Fruit fly (Drosophila melanogaster): ENCODE data around the gene tey.

The tey gene

DNA sequence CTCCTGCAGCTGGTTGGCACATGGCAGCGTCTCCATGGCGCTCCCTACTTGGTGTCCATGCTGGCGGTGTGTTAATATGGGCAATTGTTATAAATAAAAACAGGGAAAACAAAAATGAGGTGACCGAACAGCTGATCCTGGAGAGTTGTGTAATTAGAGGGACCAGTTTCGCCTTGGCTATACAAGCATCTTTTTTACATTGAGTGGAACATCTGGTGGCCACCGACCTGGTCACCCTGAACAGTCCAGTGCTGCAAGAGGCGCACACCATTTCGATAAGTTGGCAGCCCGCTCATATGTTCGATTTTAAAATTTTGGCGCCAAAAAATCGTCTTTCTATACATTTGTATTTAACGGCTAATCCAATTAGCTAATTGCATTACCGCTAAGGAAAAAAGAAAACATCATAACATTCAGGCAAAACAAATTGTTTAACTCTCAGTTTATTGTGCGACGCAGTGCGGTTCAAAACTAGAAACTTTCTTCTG, 23.3 kb upstream of the tey start, which contains the start of the genes CG8765 and Gbeta76C (continued):
- TF ChIP-seq CG5180 (GFP tag; optimal IDR thresholded peaks at IDR 0.05) (no peak), ewg (GFP tag; optimal IDR thresholded peaks at IDR 0.05) (no peak), NfI (GFP tag; optimal IDR thresholded peaks at IDR 0.05) (peak; percentile 21), CG12942 (GFP tag; optimal IDR thresholded peaks at IDR 0.05) (peak; percentile 24), abd-A (tag; optimal IDR thresholded peaks at IDR 0.05) (no peak), CG10565 (GFP tag; optimal IDR thresholded peaks at IDR 0.05) (no peak), CG2120 (GFP tag; optimal IDR thresholded peaks at IDR 0.05) (peak; percentile 71), Doc3 (GFP tag; IDR thresholded peaks at IDR 0.05; ENCODE audit: partially characterized antibody) (no peak), CG15073 (GFP tag; optimal IDR thresholded peaks at IDR 0.05) (no peak), CG17361 (GFP tag; IDR thresholded peaks at IDR 0.05) (peak; percentile 29; the same call in 1 of the 3 replicates), otp (GFP tag; IDR thresholded peaks at IDR 0.05) (0 out of 3 replicates have a peak, but pooled peaks have one; percentile 15), lmd (GFP tag; IDR thresholded peaks at IDR 0.05) (peak; percentile 31; the same call in 1 of the 2 replicates), sr (GFP tag; IDR thresholded peaks at IDR 0.05) (no peak), pfk (GFP tag; optimal IDR thresholded peaks at IDR 0.05) (no peak), CG14667 (GFP tag; IDR thresholded peaks at IDR 0.05) (no peak), Antp (GFP tag; optimal IDR thresholded peaks at IDR 0.05) (peak; percentile 60), kah (GFP tag; optimal IDR thresholded peaks at IDR 0.05) (no peak), CG11247 (GFP tag; IDR thresholded peaks at IDR 0.05) (no peak), CG1602 (GFP tag; optimal IDR thresholded peaks at IDR 0.05) (no peak), CG14014 (GFP tag; IDR thresholded peaks at IDR 0.05) (no peak), Mrtf (GFP tag; IDR thresholded peaks at IDR 0.05) (no peak), gem (tag; optimal IDR thresholded peaks at IDR 0.05) (no peak), CG8478 (optimal IDR thresholded peaks at IDR 0.05) (no peak), CG4854 (GFP tag; optimal IDR thresholded peaks at IDR 0.05) (peak; percentile 19), Ada2b (GFP tag; IDR thresholded peaks at IDR 0.05) (no peak), H15 (GFP tag; IDR thresholded peaks at IDR 0.05) (no peak), CG33557 (GFP tag; optimal IDR thresholded peaks at IDR 0.05) (no peak), Eip74EF (GFP tag; optimal IDR thresholded peaks at IDR 0.05) (no peak), Adf1 (GFP tag; IDR thresholded peaks at IDR 0.05) (no peak), Nf-YC (tag; optimal IDR thresholded peaks at IDR 0.05) (peak; percentile 64), Dll (GFP tag; IDR thresholded peaks at IDR 0.05; ENCODE audit: partially characterized antibody) (peak; percentile 57; the same call in 2 of the 4 replicates), CG1832 (GFP tag; optimal IDR thresholded peaks at IDR 0.05) (no peak), sisA (GFP tag; IDR thresholded peaks at IDR 0.05) (peak; percentile 12; the same call in 1 of the 2 replicates), gcm (GFP tag; optimal IDR thresholded peaks at IDR 0.05) (no peak), CG17802 (tag; optimal IDR thresholded peaks at IDR 0.05) (no peak), nmo (GFP tag; optimal IDR thresholded peaks at IDR 0.05) (peak; percentile 45), CG10431 (GFP tag; optimal IDR thresholded peaks at IDR 0.05) (no peak), Awh (GFP tag; IDR thresholded peaks at IDR 0.05) (no peak), CG18262 (tag; optimal IDR thresholded peaks at IDR 0.05) (no peak), HLH54F (GFP tag; optimal IDR thresholded peaks at IDR 0.05) (peak; percentile 42), ac (GFP tag; optimal IDR thresholded peaks at IDR 0.05) (no peak), dan (GFP tag; IDR thresholded peaks at IDR 0.05) (no peak), chm (GFP tag; IDR thresholded peaks at IDR 0.05) (0 out of 2 replicates have a peak, but pooled peaks have one; percentile 41), repo (GFP tag; optimal IDR thresholded peaks at IDR 0.05) (peak; percentile 10), CG11696 (GFP tag; IDR thresholded peaks at IDR 0.05) (no peak), Gug (GFP tag; IDR thresholded peaks at IDR 0.05) (no peak), CG12219 (GFP tag; optimal IDR thresholded peaks at IDR 0.05) (no peak), CG3726 (GFP tag; IDR thresholded peaks at IDR 0.05) (no peak), Doc2 (GFP tag; IDR thresholded peaks at IDR 0.05) (no peak), dati (GFP tag; IDR thresholded peaks at IDR 0.05) (no peak), Hr78 (GFP tag; optimal IDR thresholded peaks at IDR 0.05) (no peak)
